Fruit fly (Drosophila melanogaster): ENCODE results near the gene CG13299.

CG13299 gene

dm6 chr3L:6232261-6232660, at the start of gene CG13299:
Gene CG13299, minus strand, starts transcription at chr3L:6232361.
- no peak for TF ChIP-seq usp (GFP tag; optimal IDR thresholded peaks at IDR 0.05)
- no peak for TF ChIP-seq Dll (optimal IDR thresholded peaks at IDR 0.05)
- TF ChIP-seq EcR (GFP tag; optimal IDR thresholded peaks at IDR 0.05) = no peak
- no peak for TF ChIP-seq psq (optimal IDR thresholded peaks at IDR 0.05)
- no peak for TF ChIP-seq CG8478 (optimal IDR thresholded peaks at IDR 0.05)
- TF ChIP-seq pan (optimal IDR thresholded peaks at IDR 0.05) = no peak

- no peak for TF ChIP-seq CG8478 (optimal IDR thresholded peaks at IDR 0.05)
- TF ChIP-seq usp (GFP tag; optimal IDR thresholded peaks at IDR 0.05) = no peak
- no peak for TF ChIP-seq psq (optimal IDR thresholded peaks at IDR 0.05)
- TF ChIP-seq EcR (GFP tag; optimal IDR thresholded peaks at IDR 0.05) = no peak
- TF ChIP-seq pan (optimal IDR thresholded peaks at IDR 0.05) = no peak
- no peak for TF ChIP-seq Dll (optimal IDR thresholded peaks at IDR 0.05)
Observed at dm6 chr3L:6275487-6275886, 43.3 kb upstream of the CG13299 start, which contains the start of gene CG43168. Gene CG43168, plus strand, starts transcription at chr3L:6275787.

- TF ChIP-seq EcR (GFP tag; optimal IDR thresholded peaks at IDR 0.05) (no peak), pan (optimal IDR thresholded peaks at IDR 0.05) (no peak), psq (optimal IDR thresholded peaks at IDR 0.05) (no peak), Dll (optimal IDR thresholded peaks at IDR 0.05) (no peak)
Observed at dm6 chr3L:6274929-6275328, 42.8 kb upstream of the CG13299 start.

- no peak for TF ChIP-seq EcR (GFP tag; optimal IDR thresholded peaks at IDR 0.05)
- TF ChIP-seq pan (optimal IDR thresholded peaks at IDR 0.05) = no peak
- TF ChIP-seq usp (GFP tag; optimal IDR thresholded peaks at IDR 0.05) = no peak
- TF ChIP-seq CG8478 (optimal IDR thresholded peaks at IDR 0.05) = no peak
- no peak for TF ChIP-seq psq (optimal IDR thresholded peaks at IDR 0.05)
- TF ChIP-seq Dll (optimal IDR thresholded peaks at IDR 0.05) = no peak
Observed at dm6 chr3L:6270283-6270682, 38.1 kb upstream of the CG13299 start.

- TF ChIP-seq Dll (optimal IDR thresholded peaks at IDR 0.05) (no peak), pan (optimal IDR thresholded peaks at IDR 0.05) (no peak), psq (optimal IDR thresholded peaks at IDR 0.05) (no peak), CG8478 (optimal IDR thresholded peaks at IDR 0.05) (no peak), usp (GFP tag; optimal IDR thresholded peaks at IDR 0.05) (no peak), EcR (GFP tag; optimal IDR thresholded peaks at IDR 0.05) (no peak)
Observed at dm6 chr3L:6269003-6269402, 36.8 kb upstream of the CG13299 start.

dm6 chr3L:6268076-6268475, 35.9 kb upstream of the CG13299 start:
- TF ChIP-seq EcR (GFP tag; optimal IDR thresholded peaks at IDR 0.05) (no peak), pan (optimal IDR thresholded peaks at IDR 0.05) (no peak), Dll (optimal IDR thresholded peaks at IDR 0.05) (no peak), CG8478 (optimal IDR thresholded peaks at IDR 0.05) (no peak), usp (GFP tag; optimal IDR thresholded peaks at IDR 0.05) (no peak), psq (optimal IDR thresholded peaks at IDR 0.05) (no peak)

- TF ChIP-seq pan (optimal IDR thresholded peaks at IDR 0.05) (no peak), usp (GFP tag; optimal IDR thresholded peaks at IDR 0.05) (no peak), psq (optimal IDR thresholded peaks at IDR 0.05) (no peak), CG8478 (optimal IDR thresholded peaks at IDR 0.05) (no peak), EcR (GFP tag; optimal IDR thresholded peaks at IDR 0.05) (no peak), Dll (optimal IDR thresholded peaks at IDR 0.05) (no peak)
Observed at dm6 chr3L:6267509-6267908, 35.3 kb upstream of the CG13299 start.

dm6 chr3L:6266321-6266720, 34.2 kb upstream of the CG13299 start:
- no peak for TF ChIP-seq psq (optimal IDR thresholded peaks at IDR 0.05)
- no peak for TF ChIP-seq Dll (optimal IDR thresholded peaks at IDR 0.05)
- TF ChIP-seq usp (GFP tag; optimal IDR thresholded peaks at IDR 0.05) = no peak
- no peak for TF ChIP-seq pan (optimal IDR thresholded peaks at IDR 0.05)
- no peak for TF ChIP-seq CG8478 (optimal IDR thresholded peaks at IDR 0.05)

dm6 chr3L:6263896-6264841, 32.0 kb upstream of the CG13299 start:
- TF ChIP-seq EcR (GFP tag; optimal IDR thresholded peaks at IDR 0.05) = peak; percentile 76 to 84
- no peak for TF ChIP-seq Dll (optimal IDR thresholded peaks at IDR 0.05)

- TF ChIP-seq usp (GFP tag; optimal IDR thresholded peaks at IDR 0.05) (no peak), CG8478 (optimal IDR thresholded peaks at IDR 0.05) (no peak), Dll (optimal IDR thresholded peaks at IDR 0.05) (no peak), pan (optimal IDR thresholded peaks at IDR 0.05) (no peak), psq (optimal IDR thresholded peaks at IDR 0.05) (no peak), EcR (GFP tag; optimal IDR thresholded peaks at IDR 0.05) (no peak)
Observed at dm6 chr3L:6263470-6263869, 31.3 kb upstream of the CG13299 start.

- no peak for TF ChIP-seq psq (optimal IDR thresholded peaks at IDR 0.05)
- no peak for TF ChIP-seq CG8478 (optimal IDR thresholded peaks at IDR 0.05)
- no peak for TF ChIP-seq pan (optimal IDR thresholded peaks at IDR 0.05)
- TF ChIP-seq EcR (GFP tag; optimal IDR thresholded peaks at IDR 0.05) = no peak
- TF ChIP-seq Dll (optimal IDR thresholded peaks at IDR 0.05) = peak; percentile 61
- no peak for TF ChIP-seq usp (GFP tag; optimal IDR thresholded peaks at IDR 0.05)
Observed at dm6 chr3L:6262644-6263404, 30.7 kb upstream of the CG13299 start, which contains the start of gene Ldh. Gene Ldh, minus strand, starts transcription at chr3L:6262694.

- TF ChIP-seq psq (optimal IDR thresholded peaks at IDR 0.05) (no peak), EcR (GFP tag; optimal IDR thresholded peaks at IDR 0.05) (peak in 1 of 2 experiments; percentile 57)
Observed at dm6 chr3L:6262076-6262504, 29.9 kb upstream of the CG13299 start.

All from whole organism.